Worm (Caenorhabditis elegans): ENCODE measurements around the gene srz-62.

DNA sequence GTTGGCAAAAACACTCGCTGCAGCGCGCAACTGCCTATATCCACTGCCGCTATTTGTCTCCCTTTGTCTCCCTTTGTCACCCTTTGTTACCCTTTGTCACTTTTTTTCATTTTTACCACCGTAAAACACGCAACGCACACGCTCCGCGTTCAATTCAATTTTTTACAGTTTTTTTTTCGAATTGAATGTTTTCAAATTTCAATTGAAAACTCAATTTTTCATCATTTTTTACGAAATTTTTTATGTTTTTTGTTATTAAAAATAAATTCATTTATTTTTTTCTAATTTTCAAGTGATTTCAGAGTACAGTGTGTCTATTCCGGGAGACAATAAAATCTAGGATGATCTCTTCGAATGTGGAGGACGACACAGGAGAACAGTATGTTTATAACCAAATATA lies 42.7 kb downstream of the srz-62 start, which contains the start of gene Y46C8AL.11:
- no peak for TF ChIP-seq med-1 (GFP tag; optimal IDR thresholded peaks at IDR 0.05; ENCODE audit: insufficient read depth)
- no peak for TF ChIP-seq ztf-23 (GFP tag; IDR thresholded peaks at IDR 0.05)
- no peak for TF ChIP-seq T22C8.4 (GFP tag; IDR thresholded peaks at IDR 0.05)
- no peak for TF ChIP-seq ztf-29 (GFP tag; IDR thresholded peaks at IDR 0.05)
- TF ChIP-seq cog-1 (tag; optimal IDR thresholded peaks at IDR 0.05) = no peak
- TF ChIP-seq ref-1 (GFP tag; conservative IDR thresholded peaks at IDR 0.05) = no peak
- no peak for TF ChIP-seq flt-1 (GFP tag; IDR thresholded peaks at IDR 0.05)
